Fruit fly (Drosophila melanogaster) whole organism, pupa: ENCODE data around the gene CG6295.

Experiments used
- CG10348 ChIP-seq: fragments of 200-800 bp; sonication (Bioruptor generic); IDR thresholded peaks from 2 replicates; pipeline ENCODE4 v1.3.6; 2022; ENCODE audit warnings: missing biosample characterization, missing genetic modification characterization
- CG12605 ChIP-seq: fragments of 200-800 bp; sonication (Bioruptor generic); IDR thresholded peaks from 2 replicates; pipeline ENCODE4 v1.3.6; 2022; ENCODE audit warnings: missing biosample characterization, missing genetic modification characterization
- CG13204 ChIP-seq: fragments of 200-800 bp; sonication (Bioruptor generic); optimal IDR thresholded peaks from 2 replicates; lab custom pipeline; 2018; ENCODE audit warnings: missing biosample characterization, mild to moderate bottlenecking, missing genetic modification characterization, moderate library complexity
- CG17806 ChIP-seq: fragments of 200-800 bp; sonication (Bioruptor generic); optimal IDR thresholded peaks from 2 replicates; lab custom pipeline; 2018; ENCODE audit warnings: missing biosample characterization, mild to moderate bottlenecking, missing genetic modification characterization, moderate library complexity
- CG4496 ChIP-seq: fragments of 200-800 bp; sonication (Bioruptor generic); IDR thresholded peaks from 3 replicates; pipeline ENCODE4 v1.3.6; 2022; ENCODE audit warnings: missing biosample characterization, missing genetic modification characterization
- CG8159 ChIP-seq: fragments of 200-800 bp; sonication (Bioruptor generic); optimal IDR thresholded peaks from 3 replicates; lab custom pipeline; 2018; ENCODE audit warnings: missing biosample characterization, mild to moderate bottlenecking, missing genetic modification characterization, moderate library complexity
- CG8301 ChIP-seq: fragments of 200-800 bp; sonication (Bioruptor generic); optimal IDR thresholded peaks from 2 replicates; lab custom pipeline; 2018; ENCODE audit warnings: missing biosample characterization, mild to moderate bottlenecking, missing genetic modification characterization
- CG9948 ChIP-seq: fragments of 200-800 bp; sonication (Bioruptor generic); optimal IDR thresholded peaks from 2 replicates; lab custom pipeline; 2018; ENCODE audit warnings: missing biosample characterization, mild to moderate bottlenecking, missing genetic modification characterization, moderate library complexity
- EcR ChIP-seq: fragments of 200-800 bp; sonication (Bioruptor generic); optimal IDR thresholded peaks from 3 replicates; lab custom pipeline; 2019; ENCODE audit warnings: missing biosample characterization, missing genetic modification characterization, mild to moderate bottlenecking, moderate library complexity, missing genetic modification reagents
- Ets98B ChIP-seq: fragments of 200-800 bp; sonication (Bioruptor generic); IDR thresholded peaks from 2 replicates; pipeline ENCODE4 v1.3.6; 2022; ENCODE audit warnings: missing biosample characterization, missing genetic modification characterization
- Pif1A ChIP-seq: fragments of 200-800 bp; sonication (Bioruptor generic); optimal IDR thresholded peaks from 3 replicates; lab custom pipeline; 2016; ENCODE audit warnings: missing biosample characterization, missing genetic modification characterization
- Pif1B ChIP-seq: fragments of 200-800 bp; sonication (Bioruptor generic); optimal IDR thresholded peaks from 3 replicates; lab custom pipeline; 2016; ENCODE audit warnings: missing biosample characterization, missing genetic modification characterization
- fd96Ca ChIP-seq: fragments of 200-800 bp; sonication (Bioruptor generic); IDR thresholded peaks from 3 replicates; pipeline ENCODE4 v1.3.6; 2022; ENCODE audit warnings: missing biosample characterization, missing genetic modification characterization
- gl ChIP-seq: fragments of 200-800 bp; sonication (Bioruptor generic); optimal IDR thresholded peaks from 2 replicates; lab custom pipeline; 2018; ENCODE audit warnings: missing biosample characterization, mild to moderate bottlenecking, missing genetic modification characterization
- rn ChIP-seq: fragments of 200-800 bp; sonication (Bioruptor generic); IDR thresholded peaks from 2 replicates; pipeline ENCODE4 v1.3.6; 2022; ENCODE audit warnings: missing biosample characterization, missing genetic modification characterization

CG6295 gene

dm6 chr3R:26960496-26960895, 46.4 kb downstream of the CG6295 start:
- no peak for TF ChIP-seq rn (GFP tag; lab: Robert Waterston, UW)
- TF ChIP-seq EcR = peak; percentile 68
- 0 out of 3 replicates have a peak, but pooled peaks have one; percentile 24 for TF ChIP-seq CG4496

- TF ChIP-seq CG17806 = no peak
Measured at dm6 chr3R:26958314-26958979, 48.4 kb downstream of the CG6295 start, which contains the start of gene CG6330. CG6330 (minus strand) TSS chr3R:26958491.

- no peak for TF ChIP-seq CG10348 (GFP tag; lab: Robert Waterston, UW)
- no peak for TF ChIP-seq Pif1B
- no peak for TF ChIP-seq Ets98B (GFP tag; lab: Robert Waterston, UW)
- TF ChIP-seq EcR = peak; percentile 25
- TF ChIP-seq, all 21 proteins: peak for 1
Measured at dm6 chr3R:26957132-26957531, 49.7 kb downstream of the CG6295 start.

- TF ChIP-seq Pif1B (no peak), CG12605 (GFP tag; lab: Robert Waterston, UW) (no peak), gl (tag; lab: Kevin White, UChicago) (no peak), CG8159 (no peak), Ets98B (GFP tag; lab: Robert Waterston, UW) (no peak), Pif1A (no peak), CG8301 (no peak), CG9948 (tag; lab: Kevin White, UChicago) (no peak), EcR (no peak), CG13204 (GFP tag; lab: Kevin White, UChicago) (no peak), fd96Ca (GFP tag; lab: Robert Waterston, UW) (no peak)
Measured at dm6 chr3R:26956376-26957062, 50.3 kb downstream of the CG6295 start.
